Fruit fly (Drosophila melanogaster) Kc167 (cell line): ENCODE results near the gene Lsp1alpha.

ENCODE experiments used
- Myc ChIP-seq: fragments of >200 bp; optimal IDR thresholded peaks from 2 replicates; lab custom pipeline; 2017; ENCODE audit warnings: missing external identifiers
- insv ChIP-seq: fragments of >200 bp; optimal IDR thresholded peaks from 3 replicates; lab custom pipeline; 2018; ENCODE audit warnings: missing external identifiers
- psq ChIP-seq: fragments of >200 bp; optimal IDR thresholded peaks from 2 replicates; lab custom pipeline; 2017; ENCODE audit warnings: missing external identifiers

DNA sequence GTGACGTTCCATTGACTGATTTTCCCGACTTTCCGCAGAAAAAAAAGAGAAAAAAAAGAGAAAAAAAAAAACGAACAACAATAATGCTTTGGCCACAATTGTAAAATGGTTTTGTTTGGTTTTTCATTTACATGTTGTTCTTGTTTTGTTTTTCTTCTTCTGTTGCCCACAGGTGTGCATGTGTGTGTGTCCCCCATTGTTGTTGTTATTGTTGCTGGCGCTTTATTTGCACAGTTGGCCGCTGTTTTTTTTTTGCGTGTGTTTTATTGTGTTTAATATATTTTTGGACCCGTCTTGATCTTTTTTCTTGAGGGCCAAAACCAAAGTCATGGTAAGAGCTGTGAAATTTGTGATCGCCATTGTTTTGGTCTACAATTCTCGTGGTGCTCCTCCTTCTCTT is 8.0 kb downstream of the Lsp1alpha start:
- no peak for TF ChIP-seq Myc (lab: Kevin White, UChicago)
- TF ChIP-seq psq (lab: Kevin White, UChicago) = no peak
- TF ChIP-seq insv = no peak
